Fruit fly (Drosophila melanogaster): ENCODE measurements around the gene FipoQ.

FipoQ gene

DNA sequence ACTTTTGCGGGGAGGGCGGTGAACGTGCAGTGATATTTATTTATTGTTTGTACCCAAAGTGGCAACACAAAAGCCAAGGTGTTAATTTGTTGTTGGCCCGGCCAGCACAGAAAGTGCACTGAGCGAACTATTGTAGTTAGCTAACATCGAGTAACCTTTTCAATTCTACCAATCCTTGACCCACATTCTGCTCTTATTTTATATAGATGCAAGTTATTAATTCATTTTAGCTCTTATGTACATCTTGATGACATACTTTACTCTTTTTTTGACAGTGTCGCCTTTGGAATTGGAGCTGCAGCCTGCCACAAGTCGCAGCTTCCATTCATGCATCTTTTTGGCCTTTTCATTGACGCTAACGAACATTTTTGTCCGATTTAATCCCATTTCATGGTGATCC lies 43.9 kb downstream of the FipoQ start:
- TF ChIP-seq noc (tag; optimal IDR thresholded peaks at IDR 0.05): no peak

DNA sequence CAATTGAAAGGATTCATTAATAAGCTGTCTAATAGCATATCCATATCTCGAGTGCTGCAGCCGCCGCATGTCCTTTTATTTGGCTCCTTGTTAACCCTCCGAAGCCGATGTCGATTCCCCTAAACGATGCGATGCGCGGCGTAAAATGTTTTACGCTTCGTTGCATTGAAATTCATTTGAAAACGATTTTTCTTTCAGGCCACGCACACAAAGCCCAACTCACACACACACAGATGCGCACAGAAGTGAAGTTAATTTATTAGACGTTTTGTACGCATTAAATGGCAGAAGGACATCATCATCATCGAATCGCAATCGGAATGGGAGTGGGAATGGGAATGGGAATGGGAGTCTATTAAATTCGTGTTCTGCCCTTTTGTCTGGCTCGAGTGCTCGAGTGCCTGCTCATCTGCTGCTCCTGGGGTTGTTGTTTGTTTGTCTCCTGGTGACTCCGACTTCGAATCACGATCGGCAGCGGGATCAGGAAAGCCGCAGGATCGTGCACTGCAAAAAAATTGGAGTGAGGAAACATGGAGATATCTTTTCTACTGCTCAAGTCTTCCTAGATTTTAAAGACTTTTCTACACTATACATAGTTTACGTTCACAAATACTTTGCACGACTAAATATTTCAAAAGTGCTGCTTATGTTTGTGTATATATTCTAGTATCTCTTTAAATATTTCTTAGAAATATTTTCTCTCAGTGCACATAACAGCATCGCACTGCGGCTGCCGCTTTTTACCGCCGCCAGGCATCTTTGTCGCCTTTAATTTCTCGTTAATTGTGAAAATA lies 46.6 kb downstream of the FipoQ start:
- TF ChIP-seq noc (tag; optimal IDR thresholded peaks at IDR 0.05): no peak

DNA sequence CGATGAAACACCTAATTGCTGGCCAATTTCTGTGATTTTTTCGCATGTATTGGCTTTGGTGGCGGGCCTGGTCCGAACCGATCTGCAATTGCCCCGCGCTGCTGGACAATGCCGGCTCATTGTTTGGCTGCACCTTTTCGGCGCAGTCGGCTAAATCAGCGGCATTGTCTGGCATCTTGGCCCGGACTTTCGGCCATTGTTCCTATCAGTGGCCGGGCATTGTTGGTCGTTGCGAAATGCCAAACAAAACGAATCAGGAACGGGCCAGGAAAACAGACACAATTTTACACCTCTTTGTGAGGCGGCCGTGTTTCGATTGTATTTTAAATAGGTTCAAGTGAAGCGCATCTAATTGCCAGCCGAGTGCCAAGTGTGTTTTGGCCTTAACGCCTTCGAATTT lies 50.6 kb downstream of the FipoQ start:
- no peak for TF ChIP-seq noc (tag; optimal IDR thresholded peaks at IDR 0.05)

- no peak for TF ChIP-seq noc (tag; optimal IDR thresholded peaks at IDR 0.05)
Measured at dm6 chr3R:29546418-29546817, 51.8 kb downstream of the FipoQ start.

DNA sequence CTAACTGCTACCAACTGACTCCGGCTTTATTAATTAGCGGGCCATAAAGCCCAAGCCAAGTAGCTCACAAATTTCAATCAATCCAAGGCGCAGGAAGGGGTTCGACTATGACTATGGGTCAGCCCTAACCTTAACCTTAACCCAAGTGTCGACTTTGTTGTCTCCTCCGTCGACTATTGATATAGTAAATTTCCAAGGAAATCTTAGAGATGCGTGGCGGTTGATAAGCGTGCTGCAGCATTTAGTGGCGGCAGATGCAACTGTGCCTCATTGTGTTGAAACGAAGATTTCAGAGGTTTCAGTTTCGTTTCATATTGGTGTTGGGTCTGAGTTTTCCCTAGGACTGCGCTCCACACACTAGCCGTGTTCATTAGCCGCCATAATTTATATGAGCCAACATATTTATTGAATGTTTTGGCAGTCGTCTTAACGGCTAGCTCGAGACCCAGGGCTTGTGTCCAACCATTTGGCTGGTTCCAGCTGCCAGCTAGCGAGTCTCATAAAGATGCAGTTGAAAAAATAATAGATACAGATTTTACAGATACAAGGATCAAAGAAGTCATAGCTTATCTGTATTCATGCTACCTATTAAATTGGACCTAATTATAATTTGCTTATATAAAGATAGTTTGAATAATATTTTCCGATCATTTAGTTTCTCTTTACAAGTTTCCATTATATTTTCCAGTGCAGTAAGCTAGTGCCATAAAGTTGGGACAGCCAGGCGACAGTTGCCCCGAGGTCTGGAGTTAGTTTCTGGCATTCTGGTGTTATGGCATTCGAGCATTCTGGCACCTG lies 52.8 kb downstream of the FipoQ start:
- TF ChIP-seq noc (tag; optimal IDR thresholded peaks at IDR 0.05): no peak

dm6 chr3R:29547983-29548382 lies 53.4 kb downstream of the FipoQ start:
- no peak for TF ChIP-seq noc (tag; optimal IDR thresholded peaks at IDR 0.05)

All from whole organism, larva.